Worm (Caenorhabditis elegans) whole organism, L4 larva: ENCODE results near the gene nas-33.

ENCODE experiments used
- D1046.2 ChIP-seq: fragments of 200-800 bp; sonication (Bioruptor generic); IDR thresholded peaks from 2 replicates; pipeline ENCODE4 v1.3.6; 2022; ENCODE audit warnings: missing genetic modification characterization, missing compliant biosample characterization
- F10B5.3 ChIP-seq: sonication (generic microtip); optimal IDR thresholded peaks from 2 replicates; lab custom pipeline; 2016; ENCODE audit warnings: mild to moderate bottlenecking, missing genetic modification characterization, missing compliant biosample characterization
- F44E2.7 ChIP-seq: fragments of 200-800 bp; sonication (Bioruptor generic); IDR thresholded peaks from 2 replicates; pipeline ENCODE4 v2.1.2; 2022; ENCODE audit warnings: missing genetic modification characterization, missing compliant biosample characterization
- Y48G9A.11 ChIP-seq: fragments of 200-800 bp; sonication (Bioruptor generic); IDR thresholded peaks from 2 replicates; pipeline ENCODE4 v1.3.6; 2022; ENCODE audit warnings: missing genetic modification reagents, missing genetic modification characterization, missing compliant biosample characterization
- Y5F2A.4 ChIP-seq: fragments of 200-800 bp; sonication (Bioruptor generic); optimal IDR thresholded peaks from 2 replicates; lab custom pipeline; 2018; ENCODE audit warnings: mild to moderate bottlenecking, missing genetic modification characterization, missing compliant biosample characterization
- Y75B8A.6 ChIP-seq: fragments of 200-800 bp; sonication (Bioruptor generic); IDR thresholded peaks from 2 replicates; pipeline ENCODE4 v1.3.6; 2022; ENCODE audit warnings: missing genetic modification reagents, missing genetic modification characterization, missing compliant biosample characterization
- aly-2 ChIP-seq: sonication (generic microtip); optimal IDR thresholded peaks from 2 replicates; lab custom pipeline; 2018; ENCODE audit warnings: missing biosample characterization, missing genetic modification characterization
- arid-1 ChIP-seq: fragments of 200-800 bp; sonication (Bioruptor generic); conservative IDR thresholded peaks from 2 replicates; pipeline ENCODE4 v1.3.6; 2022; ENCODE audit warnings: missing genetic modification reagents, missing genetic modification characterization, missing compliant biosample characterization
- ceh-20 ChIP-seq: fragments of 200-800 bp; sonication (Bioruptor generic); IDR thresholded peaks from 2 replicates; pipeline ENCODE4 v1.3.6; 2022; ENCODE audit warnings: missing genetic modification reagents, missing genetic modification characterization, missing compliant biosample characterization
- ceh-32 ChIP-seq: sonication (generic microtip); optimal IDR thresholded peaks from 2 replicates; lab custom pipeline; 2016; ENCODE audit warnings: mild to moderate bottlenecking, missing genetic modification characterization, missing compliant biosample characterization; ENCODE audit not compliant: poor library complexity
- ceh-82 ChIP-seq: sonication (generic microtip); optimal IDR thresholded peaks from 2 replicates; lab custom pipeline; 2017; ENCODE audit warnings: missing biosample characterization, missing genetic modification characterization
- cey-2 ChIP-seq: sonication (generic microtip); optimal IDR thresholded peaks from 3 replicates; lab custom pipeline; 2017; ENCODE audit warnings: missing genetic modification characterization, mild to moderate bottlenecking, missing compliant biosample characterization, antibody characterized with exemption, borderline replicate concordance; ENCODE audit not compliant: insufficient read depth
- dmd-8 ChIP-seq: fragments of 200-800 bp; sonication (Bioruptor generic); IDR thresholded peaks from 2 replicates; pipeline ENCODE4 v1.3.6; 2022; ENCODE audit warnings: missing genetic modification characterization, missing compliant biosample characterization
- dpl-1 ChIP-seq: fragments of 150-350 bp; optimal IDR thresholded peaks from 2 replicates; lab custom pipeline; 2014; ENCODE audit warnings: missing biosample characterization, missing genetic modification reagents, missing genetic modification characterization
- duxl-1 ChIP-seq: sonication (generic microtip); optimal IDR thresholded peaks from 2 replicates; lab custom pipeline; 2016; ENCODE audit warnings: mild to moderate bottlenecking, missing genetic modification characterization, moderate library complexity, missing compliant biosample characterization; ENCODE audit not compliant: poor library complexity
- dve-1 ChIP-seq: sonication (generic microtip); optimal IDR thresholded peaks from 2 replicates; lab custom pipeline; 2017; ENCODE audit warnings: antibody characterized with exemption, mild to moderate bottlenecking, missing genetic modification characterization, missing compliant biosample characterization; ENCODE audit not compliant: insufficient read depth
- fkh-10 ChIP-seq: fragments of 150-350 bp; optimal IDR thresholded peaks from 2 replicates; lab custom pipeline; 2014; ENCODE audit warnings: missing biosample characterization, missing genetic modification reagents, missing genetic modification characterization
- fos-1 ChIP-seq: fragments of 150-350 bp; optimal IDR thresholded peaks from 2 replicates; lab custom pipeline; 2014; ENCODE audit warnings: missing biosample characterization, missing genetic modification characterization
- gei-8 ChIP-seq: fragments of 200-800 bp; sonication (Bioruptor generic); optimal IDR thresholded peaks from 2 replicates; lab custom pipeline; 2018; ENCODE audit warnings: mild to moderate bottlenecking, missing genetic modification characterization, missing compliant biosample characterization
- hlh-30 ChIP-seq: sonication (generic microtip); optimal IDR thresholded peaks from 2 replicates; lab custom pipeline; 2017; ENCODE audit warnings: antibody characterized with exemption, mild to moderate bottlenecking, missing genetic modification characterization, missing compliant biosample characterization; ENCODE audit not compliant: insufficient read depth
- hmg-1.1 ChIP-seq: fragments of 200-800 bp; sonication (Bioruptor generic); IDR thresholded peaks from 2 replicates; pipeline ENCODE4 v1.3.6; 2022; ENCODE audit warnings: missing genetic modification reagents, missing genetic modification characterization, missing compliant biosample characterization
- jun-1 ChIP-seq: fragments of 150-350 bp; optimal IDR thresholded peaks from 2 replicates; lab custom pipeline; 2014; ENCODE audit warnings: missing biosample characterization, missing genetic modification reagents, missing genetic modification characterization
- lin-1 ChIP-seq: fragments of 200-800 bp; sonication (Bioruptor generic); IDR thresholded peaks from 2 replicates; pipeline ENCODE4 v1.3.6; 2022; ENCODE audit warnings: missing genetic modification reagents, missing genetic modification characterization, missing compliant biosample characterization
- lin-29 ChIP-seq: fragments of 200-800 bp; sonication (Bioruptor generic); IDR thresholded peaks from 2 replicates; pipeline ENCODE4 v1.3.6; 2022; ENCODE audit warnings: missing genetic modification reagents, missing genetic modification characterization, missing compliant biosample characterization
- lin-39 ChIP-seq: fragments of 150-350 bp; optimal IDR thresholded peaks from 2 replicates; lab custom pipeline; 2014; ENCODE audit warnings: missing biosample characterization, missing genetic modification reagents, missing genetic modification characterization
- lir-3 ChIP-seq: sonication (generic microtip); optimal IDR thresholded peaks from 2 replicates; lab custom pipeline; 2016; ENCODE audit warnings: mild to moderate bottlenecking, missing genetic modification characterization, missing compliant biosample characterization
- madf-5 ChIP-seq, 2 experiments: fragments of 200-800 bp; sonication (Bioruptor generic); IDR thresholded peaks; 2 replicates each; pipeline ENCODE4 v1.3.6; 2022; ENCODE audit warnings: missing compliant biosample characterization in 2 of 2, missing genetic modification characterization in 2 of 2
- madf-9 ChIP-seq: fragments of 200-800 bp; sonication (Bioruptor generic); conservative IDR thresholded peaks from 2 replicates; pipeline ENCODE4 v1.3.6; 2022; ENCODE audit warnings: missing genetic modification reagents, missing genetic modification characterization, missing compliant biosample characterization
- mdl-1 ChIP-seq, 2 experiments: fragments of 150-350 bp in 1 of 2; sonication (generic microtip) in 1 of 2; optimal IDR thresholded peaks; 2 replicates each; lab custom pipeline; 2014 to 2017; ENCODE audit warnings: missing biosample characterization in 2 of 2, missing genetic modification characterization in 2 of 2
- mdt-29 ChIP-seq: fragments of 200-800 bp; sonication (Bioruptor generic); IDR thresholded peaks from 2 replicates; pipeline ENCODE4 v1.3.6; 2022; ENCODE audit warnings: missing genetic modification reagents, missing genetic modification characterization, missing compliant biosample characterization
- mes-2 ChIP-seq: sonication (generic microtip); optimal IDR thresholded peaks from 2 replicates; lab custom pipeline; 2016; ENCODE audit warnings: missing genotype, mild to moderate bottlenecking, missing genetic modification characterization, missing compliant biosample characterization; ENCODE audit not compliant: poor library complexity, severe bottlenecking
- mxl-3 ChIP-seq: fragments of 200-800 bp; sonication (Bioruptor generic); optimal IDR thresholded peaks from 2 replicates; lab custom pipeline; 2018; ENCODE audit warnings: mild to moderate bottlenecking, missing genetic modification characterization, missing compliant biosample characterization
- nhr-102 ChIP-seq: sonication (generic microtip); optimal IDR thresholded peaks from 2 replicates; lab custom pipeline; 2016; ENCODE audit warnings: mild to moderate bottlenecking, missing genetic modification characterization, moderate library complexity, missing compliant biosample characterization
- nhr-111 ChIP-seq: fragments of 200-800 bp; sonication (Bioruptor generic); optimal IDR thresholded peaks from 2 replicates; lab custom pipeline; 2018; ENCODE audit warnings: mild to moderate bottlenecking, missing genetic modification characterization, missing compliant biosample characterization
- nhr-237 ChIP-seq: sonication (generic microtip); optimal IDR thresholded peaks from 2 replicates; lab custom pipeline; 2017; ENCODE audit warnings: missing biosample characterization, missing genetic modification characterization
- nhr-41 ChIP-seq: fragments of 200-800 bp; sonication (Bioruptor generic); IDR thresholded peaks from 2 replicates; pipeline ENCODE4 v1.3.6; 2022; ENCODE audit warnings: missing genetic modification reagents, missing genetic modification characterization, missing compliant biosample characterization
- nhr-48 ChIP-seq: sonication (generic microtip); optimal IDR thresholded peaks from 2 replicates; lab custom pipeline; 2016; ENCODE audit warnings: mild to moderate bottlenecking, missing genetic modification characterization, missing compliant biosample characterization
- nhr-6 ChIP-seq: fragments of 150-350 bp; optimal IDR thresholded peaks from 2 replicates; lab custom pipeline; 2014; ENCODE audit warnings: missing biosample characterization, missing genetic modification characterization
- nhr-76 ChIP-seq: fragments of 150-350 bp; optimal IDR thresholded peaks from 2 replicates; lab custom pipeline; 2014; ENCODE audit warnings: missing biosample characterization, missing genetic modification characterization
- pha-4 ChIP-seq, 2 experiments: fragments of 150-350 bp in 1 of 2; fragments of 200-800 bp in 1 of 2; sonication (Bioruptor generic) in 1 of 2; IDR thresholded peaks in 1 of 2; optimal IDR thresholded peaks in 1 of 2; 2 replicates each; pipeline versions ENCODE4 v1.3.6 to Lab custom; 2014 to 2022; ENCODE audit warnings: missing genetic modification characterization in 2 of 2, missing genetic modification reagents in 2 of 2, missing biosample characterization in 1 of 2, missing compliant biosample characterization in 1 of 2
- rbr-2 ChIP-seq: sonication (generic microtip); optimal IDR thresholded peaks from 2 replicates; lab custom pipeline; 2016; ENCODE audit warnings: missing genotype, missing genetic modification characterization, missing compliant biosample characterization
- saeg-2 ChIP-seq: fragments of 200-800 bp; sonication (Bioruptor generic); IDR thresholded peaks from 2 replicates; pipeline ENCODE4 v1.3.6; 2022; ENCODE audit warnings: missing genetic modification reagents, missing genetic modification characterization, missing compliant biosample characterization
- skn-1 ChIP-seq: fragments of 150-350 bp; optimal IDR thresholded peaks from 2 replicates; lab custom pipeline; 2014; ENCODE audit warnings: missing biosample characterization, missing genetic modification characterization
- spr-1 ChIP-seq: sonication (generic microtip); optimal IDR thresholded peaks from 2 replicates; lab custom pipeline; 2016; ENCODE audit warnings: mild to moderate bottlenecking, missing genetic modification characterization, missing compliant biosample characterization
- unc-39 ChIP-seq: sonication (generic microtip); optimal IDR thresholded peaks from 2 replicates; lab custom pipeline; 2017; ENCODE audit warnings: missing biosample characterization, missing genetic modification characterization
- unc-62 ChIP-seq, 3 experiments: fragments of 150-350 bp in 1 of 3; sonication (generic microtip); optimal IDR thresholded peaks in 2 of 3; peaks in 1 of 3; 1 replicate in 1 of 3; 2 replicates in 2 of 3; lab custom pipeline; 2014 to 2017; ENCODE audit warnings: missing biosample characterization in 3 of 3, missing genetic modification characterization in 3 of 3, missing genetic modification reagents in 3 of 3, missing genotype in 1 of 3
- vab-7 ChIP-seq: fragments of 200-800 bp; sonication (Bioruptor generic); IDR thresholded peaks from 2 replicates; pipeline ENCODE4 v1.3.6; 2022; ENCODE audit warnings: missing genetic modification reagents, missing genetic modification characterization, missing compliant biosample characterization
- zag-1 ChIP-seq: fragments of 150-350 bp; optimal IDR thresholded peaks from 2 replicates; lab custom pipeline; 2014; ENCODE audit warnings: missing biosample characterization, missing genetic modification characterization
- zip-2 ChIP-seq: fragments of 150-350 bp; optimal IDR thresholded peaks from 2 replicates; lab custom pipeline; 2014; ENCODE audit warnings: missing biosample characterization, missing genetic modification characterization
- ztf-11 ChIP-seq: fragments of 150-350 bp; optimal IDR thresholded peaks from 2 replicates; lab custom pipeline; 2014; ENCODE audit warnings: missing biosample characterization, missing genetic modification characterization

The nas-33 gene

ce11 chrX:6456567-6456966, 1.5 kb upstream of the nas-33 start, which contains the start of gene pept-1:
pept-1 (plus strand) TSS chrX:6456872.
- TF ChIP-seq nhr-237 (no peak), jun-1 (tag; lab: Kevin White, UChicago) (no peak), saeg-2 (GFP tag; lab: Robert Waterston, UW) (no peak), madf-9 (GFP tag; lab: Robert Waterston, UW) (no peak), F10B5.3 (no peak), lir-3 (no peak), nhr-76 (tag; lab: Kevin White, UChicago) (no peak), F44E2.7 (GFP tag; lab: Robert Waterston, UW) (no peak), rbr-2 (no peak), fkh-10 (no peak), dmd-8 (GFP tag; lab: Robert Waterston, UW) (no peak), nhr-102 (peak; percentile 9), dpl-1 (GFP tag; lab: Kevin White, UChicago) (no peak), gei-8 (GFP tag; lab: Kevin White, UChicago) (peak; percentile 47), mes-2 (no peak), duxl-1 (tag; lab: Kevin White, UChicago) (no peak), cey-2 (no peak), nhr-111 (no peak), madf-5 (GFP tag; IDR thresholded peaks at IDR 0.05; lab: Robert Waterston, UW) (no peak), nhr-48 (tag; lab: Kevin White, UChicago) (peak; percentile 45), zag-1 (tag; lab: Kevin White, UChicago) (no peak), nhr-6 (tag; lab: Kevin White, UChicago) (peak; percentile 40), Y75B8A.6 (GFP tag; lab: Robert Waterston, UW) (no peak), ceh-32 (no peak), mxl-3 (GFP tag; lab: Kevin White, UChicago) (peak; percentile 17), fos-1 (tag; lab: Kevin White, UChicago) (no peak), lin-39 (tag; lab: Kevin White, UChicago) (no peak), mdl-1 (tag; optimal IDR thresholded peaks at IDR 0.05; lab: Kevin White, UChicago) (no peak), unc-39 (no peak), vab-7 (GFP tag; lab: Robert Waterston, UW) (no peak), skn-1 (tag; lab: Kevin White, UChicago) (no peak), zip-2 (no peak), mdt-29 (GFP tag; lab: Robert Waterston, UW) (no peak), unc-62 (GFP tag; optimal IDR thresholded peaks at IDR 0.05 in 1 of 2; lab: Kevin White, UChicago) (no peak), unc-62 (tag; optimal IDR thresholded peaks at IDR 0.05; lab: Kevin White, UChicago) (no peak), aly-2 (no peak), spr-1 (tag; lab: Kevin White, UChicago) (no peak), pha-4 (GFP tag; IDR thresholded peaks at IDR 0.05; lab: Robert Waterston, UW) (peak; percentile 45; the same call in 1 of the 2 replicates), pha-4 (tag; optimal IDR thresholded peaks at IDR 0.05; lab: Kevin White, UChicago) (no peak), nhr-41 (GFP tag; lab: Robert Waterston, UW) (0 out of 2 replicates have a peak, but pooled peaks have one; percentile 16), hlh-30 (tag; lab: Kevin White, UChicago) (no peak), Y48G9A.11 (no peak), dve-1 (peak; percentile 73), hmg-1.1 (no peak), D1046.2 (no peak), lin-1 (GFP tag; lab: Robert Waterston, UW) (peak; percentile 23; the same call in 1 of the 2 replicates), ceh-82 (no peak), Y5F2A.4 (no peak), arid-1 (GFP tag; lab: Robert Waterston, UW) (no peak), ztf-11 (no peak), lin-29 (GFP tag; lab: Robert Waterston, UW) (no peak), ceh-20 (GFP tag; lab: Robert Waterston, UW) (0 out of 2 replicates have a peak, but pooled peaks have one; percentile 13)
